Fruit fly (Drosophila melanogaster) S2 (cell line): Measurements from ENCODE around the gene GstD10.

Source experiments
- CG8478 ChIP-seq: fragments of >200 bp; optimal IDR thresholded peaks from 2 replicates; lab custom pipeline; 2018
- CTCF ChIP-seq, 2 experiments: fragments of >200 bp; optimal IDR thresholded peaks; 2 replicates each; lab custom pipeline; 2018

dm6 chr3R:12363544-12363943 is 2.0 kb downstream of the GstD10 start:
- TF ChIP-seq CTCF (optimal IDR thresholded peaks at IDR 0.05; lab: Kevin White, UChicago), result no peak
- TF ChIP-seq CG8478 (lab: Kevin White, UChicago), result no peak
